Fruit fly (Drosophila melanogaster) whole organism, embryonic: ENCODE data around the gene CCAP.

Experiments
- Asciz ChIP-seq: fragments of 200-800 bp; sonication (Bioruptor generic); optimal IDR thresholded peaks from 2 replicates; lab custom pipeline; 2017; ENCODE audit warnings: missing biosample characterization, mild to moderate bottlenecking, missing genetic modification characterization, missing genetic modification reagents
- CG10654 ChIP-seq: fragments of 200-800 bp; sonication (Bioruptor generic); optimal IDR thresholded peaks from 2 replicates; lab custom pipeline; 2016; ENCODE audit warnings: missing biosample characterization, missing genetic modification characterization
- CG11247 ChIP-seq: fragments of 200-800 bp; sonication (Bioruptor generic); IDR thresholded peaks from 2 replicates; pipeline ENCODE4 v1.3.6; 2022; ENCODE audit warnings: missing biosample characterization, missing genetic modification characterization
- CG11456 ChIP-seq: fragments of 200-800 bp; sonication (Bioruptor generic); IDR thresholded peaks from 3 replicates; pipeline ENCODE4 v1.3.6; 2022; ENCODE audit warnings: missing biosample characterization, missing genetic modification characterization
- CG15479 ChIP-seq: fragments of 200-800 bp; sonication (Bioruptor generic); optimal IDR thresholded peaks from 3 replicates; lab custom pipeline; 2019; ENCODE audit warnings: missing biosample characterization, mild to moderate bottlenecking, missing genetic modification characterization, moderate library complexity
- CG16815 ChIP-seq: fragments of 200-800 bp; sonication (Bioruptor generic); optimal IDR thresholded peaks from 3 replicates; lab custom pipeline; 2017; ENCODE audit warnings: missing biosample characterization, mild to moderate bottlenecking, missing genetic modification characterization
- CG17186 ChIP-seq: fragments of 200-800 bp; sonication (Bioruptor generic); optimal IDR thresholded peaks from 3 replicates; lab custom pipeline; 2017; ENCODE audit warnings: missing biosample characterization, missing genetic modification reagents, missing genetic modification characterization
- CG1792 ChIP-seq: fragments of 200-800 bp; sonication (Bioruptor generic); optimal IDR thresholded peaks from 2 replicates; lab custom pipeline; 2016; ENCODE audit warnings: missing biosample characterization, missing genetic modification characterization
- CG18619 ChIP-seq: fragments of 200-800 bp; sonication (Bioruptor generic); optimal IDR thresholded peaks from 3 replicates; lab custom pipeline; 2017; ENCODE audit warnings: missing biosample characterization, mild to moderate bottlenecking, missing genetic modification characterization
- CG2875 ChIP-seq: fragments of 200-800 bp; sonication (Bioruptor generic); optimal IDR thresholded peaks from 2 replicates; lab custom pipeline; 2017; ENCODE audit warnings: missing biosample characterization, mild to moderate bottlenecking, missing genetic modification characterization, missing genetic modification reagents
- CG6689 ChIP-seq: fragments of 200-800 bp; sonication (Bioruptor generic); IDR thresholded peaks from 2 replicates; pipeline ENCODE4 v1.3.6; 2022; ENCODE audit warnings: missing biosample characterization, missing genetic modification characterization
- CG7357 ChIP-seq: fragments of 200-800 bp; sonication (Bioruptor generic); IDR thresholded peaks from 3 replicates; pipeline ENCODE4 v1.3.6; 2022; ENCODE audit warnings: missing biosample characterization, missing genetic modification characterization
- CG7928 ChIP-seq: fragments of 200-800 bp; sonication (Bioruptor generic); optimal IDR thresholded peaks from 2 replicates; lab custom pipeline; 2017; ENCODE audit warnings: missing biosample characterization, mild to moderate bottlenecking, missing genetic modification characterization
- CG9437 ChIP-seq: fragments of 200-800 bp; sonication (Bioruptor generic); optimal IDR thresholded peaks from 2 replicates; lab custom pipeline; 2018; ENCODE audit warnings: missing biosample characterization, mild to moderate bottlenecking, missing genetic modification characterization
- CG9727 ChIP-seq: fragments of 200-800 bp; sonication (Bioruptor generic); optimal IDR thresholded peaks from 3 replicates; lab custom pipeline; 2017; ENCODE audit warnings: missing biosample characterization, mild to moderate bottlenecking, missing genetic modification characterization
- Dip2 ChIP-seq: fragments of 200-800 bp; sonication (Bioruptor generic); IDR thresholded peaks from 2 replicates; pipeline ENCODE4 v1.3.6; 2022; ENCODE audit warnings: missing biosample characterization, missing genetic modification characterization
- Fer1 ChIP-seq: fragments of 200-800 bp; sonication (Bioruptor generic); optimal IDR thresholded peaks from 2 replicates; lab custom pipeline; 2017; ENCODE audit warnings: missing biosample characterization, mild to moderate bottlenecking, missing genetic modification characterization
- GATAe ChIP-seq: fragments of 200-800 bp; sonication (Bioruptor generic); conservative IDR thresholded peaks from 2 replicates; pipeline ENCODE4 v1.3.6; 2022; ENCODE audit warnings: missing biosample characterization, missing genetic modification characterization
- Gsc ChIP-seq: fragments of 200-800 bp; sonication (Bioruptor generic); IDR thresholded peaks from 2 replicates; pipeline ENCODE4 v1.3.6; 2022; ENCODE audit warnings: missing biosample characterization, missing genetic modification characterization
- H15 ChIP-seq: fragments of 200-800 bp; sonication (Bioruptor generic); IDR thresholded peaks from 3 replicates; pipeline ENCODE4 v1.3.6; 2022; ENCODE audit warnings: missing biosample characterization, missing genetic modification characterization
- H2.0 ChIP-seq: fragments of 200-800 bp; sonication (Bioruptor generic); IDR thresholded peaks from 2 replicates; pipeline ENCODE4 v1.3.6; 2022; ENCODE audit warnings: missing biosample characterization, missing genetic modification characterization
- HLH4C ChIP-seq: fragments of 200-800 bp; sonication (Bioruptor generic); IDR thresholded peaks from 3 replicates; pipeline ENCODE4 v1.3.6; 2022; ENCODE audit warnings: missing biosample characterization, missing genetic modification characterization; ENCODE audit not compliant: partially characterized antibody
- HmgZ ChIP-seq: fragments of 200-800 bp; sonication (Bioruptor generic); optimal IDR thresholded peaks from 2 replicates; lab custom pipeline; 2018; ENCODE audit warnings: missing biosample characterization, mild to moderate bottlenecking, missing genetic modification characterization
- Hmx ChIP-seq: fragments of 200-800 bp; sonication (Bioruptor generic); optimal IDR thresholded peaks from 2 replicates; lab custom pipeline; 2016; ENCODE audit warnings: missing biosample characterization, missing genetic modification characterization
- Myb ChIP-seq: fragments of 200-800 bp; sonication (Bioruptor generic); optimal IDR thresholded peaks from 2 replicates; lab custom pipeline; 2016; ENCODE audit warnings: missing biosample characterization, missing genetic modification characterization
- Oaz ChIP-seq: fragments of 200-800 bp; sonication (Bioruptor generic); IDR thresholded peaks from 2 replicates; pipeline ENCODE4 v1.3.6; 2022; ENCODE audit warnings: missing biosample characterization, missing genetic modification characterization
- Optix ChIP-seq: fragments of 200-800 bp; sonication (Bioruptor generic); IDR thresholded peaks from 3 replicates; pipeline ENCODE4 v1.3.6; 2022; ENCODE audit warnings: missing biosample characterization, missing genetic modification characterization
- PHDP ChIP-seq: fragments of 200-800 bp; sonication (Bioruptor generic); optimal IDR thresholded peaks from 3 replicates; lab custom pipeline; 2018; ENCODE audit warnings: missing biosample characterization, mild to moderate bottlenecking, missing genetic modification characterization, moderate library complexity
- Spps ChIP-seq: fragments of 200-800 bp; sonication (Bioruptor generic); optimal IDR thresholded peaks from 2 replicates; lab custom pipeline; 2018; ENCODE audit warnings: missing biosample characterization, mild to moderate bottlenecking, missing genetic modification characterization
- aop ChIP-seq: fragments of 200-800 bp; sonication (Bioruptor generic); IDR thresholded peaks from 2 replicates; pipeline ENCODE4 v1.3.6; 2022; ENCODE audit warnings: missing biosample characterization, missing genetic modification characterization
- bowl ChIP-seq: fragments of 200-800 bp; sonication (Bioruptor generic); IDR thresholded peaks from 2 replicates; pipeline ENCODE4 v1.3.6; 2022; ENCODE audit warnings: missing biosample characterization, missing genetic modification characterization
- dati ChIP-seq: fragments of 200-800 bp; sonication (Bioruptor generic); IDR thresholded peaks from 2 replicates; pipeline ENCODE4 v1.3.6; 2022; ENCODE audit warnings: missing biosample characterization, missing genetic modification characterization
- dimm ChIP-seq: fragments of 200-800 bp; sonication (Bioruptor generic); IDR thresholded peaks from 2 replicates; pipeline ENCODE4 v1.3.6; 2022; ENCODE audit warnings: missing biosample characterization, missing genetic modification characterization
- dmrt99B ChIP-seq: fragments of 200-800 bp; sonication (Bioruptor generic); optimal IDR thresholded peaks from 2 replicates; lab custom pipeline; 2018; ENCODE audit warnings: missing biosample characterization, mild to moderate bottlenecking, missing genetic modification characterization, moderate library complexity
- en ChIP-seq: fragments of 200-800 bp; sonication (Bioruptor generic); optimal IDR thresholded peaks from 2 replicates; lab custom pipeline; 2016; ENCODE audit warnings: missing biosample characterization, missing genetic modification characterization
- lola ChIP-seq, 3 experiments: fragments of >200 bp in 2 of 3; fragments of 200-800 bp in 1 of 3; sonication (Bioruptor generic) in 1 of 3; optimal IDR thresholded peaks; 2 replicates each; lab custom pipeline; 2017 to 2019; ENCODE audit warnings: missing biosample characterization in 3 of 3, missing genetic modification characterization in 3 of 3, mild to moderate bottlenecking in 1 of 3, moderate library complexity in 1 of 3
- maf-S ChIP-seq: fragments of 200-800 bp; sonication (Bioruptor generic); optimal IDR thresholded peaks from 2 replicates; lab custom pipeline; 2016; ENCODE audit warnings: missing biosample characterization, missing genetic modification characterization
- peb ChIP-seq: fragments of 200-800 bp; sonication (Bioruptor generic); IDR thresholded peaks from 2 replicates; pipeline ENCODE4 v1.3.6; 2022; ENCODE audit warnings: missing biosample characterization, missing genetic modification characterization
- phol ChIP-seq: fragments of 200-800 bp; sonication (Bioruptor generic); optimal IDR thresholded peaks from 3 replicates; lab custom pipeline; 2018; ENCODE audit warnings: missing biosample characterization, mild to moderate bottlenecking, missing genetic modification characterization, moderate library complexity
- pita ChIP-seq: fragments of 200-800 bp; sonication (Bioruptor generic); optimal IDR thresholded peaks from 2 replicates; lab custom pipeline; 2017; ENCODE audit warnings: missing biosample characterization, mild to moderate bottlenecking, missing genetic modification characterization
- pros ChIP-seq: fragments of 200-800 bp; sonication (Bioruptor generic); optimal IDR thresholded peaks from 3 replicates; lab custom pipeline; 2019; ENCODE audit warnings: missing biosample characterization, mild to moderate bottlenecking, missing genetic modification characterization, moderate library complexity
- run ChIP-seq: fragments of 200-800 bp; sonication (Bioruptor generic); optimal IDR thresholded peaks from 3 replicates; lab custom pipeline; 2018; ENCODE audit warnings: missing biosample characterization, mild to moderate bottlenecking, missing genetic modification characterization
- salm ChIP-seq: fragments of 200-800 bp; sonication (Bioruptor generic); optimal IDR thresholded peaks from 2 replicates; lab custom pipeline; 2018; ENCODE audit warnings: missing biosample characterization, mild to moderate bottlenecking, missing genetic modification characterization
- sisA ChIP-seq: fragments of 200-800 bp; sonication (Bioruptor generic); IDR thresholded peaks from 2 replicates; pipeline ENCODE4 v1.3.6; 2022; ENCODE audit warnings: missing biosample characterization, missing genetic modification characterization
- slp2 ChIP-seq: fragments of 200-800 bp; sonication (Bioruptor generic); optimal IDR thresholded peaks from 2 replicates; lab custom pipeline; 2016; ENCODE audit warnings: missing biosample characterization, missing genetic modification characterization
- stc ChIP-seq: fragments of 200-800 bp; sonication (Bioruptor generic); IDR thresholded peaks from 2 replicates; pipeline ENCODE4 v1.3.6; 2022; ENCODE audit warnings: missing biosample characterization, missing genetic modification characterization
- stwl ChIP-seq: fragments of 200-800 bp; sonication (Bioruptor generic); optimal IDR thresholded peaks from 3 replicates; lab custom pipeline; 2018; ENCODE audit warnings: missing biosample characterization, mild to moderate bottlenecking, missing genetic modification characterization, moderate library complexity
- tll ChIP-seq, 2 experiments: fragments of 200-800 bp in 1 of 2; fragments of >200 bp in 1 of 2; sonication (Bioruptor generic) in 1 of 2; optimal IDR thresholded peaks; 2 replicates each; lab custom pipeline; 2017 to 2019; ENCODE audit warnings: missing biosample characterization in 2 of 2, missing genetic modification characterization in 2 of 2, mild to moderate bottlenecking in 1 of 2, moderate library complexity in 1 of 2
- wdn ChIP-seq: fragments of 200-800 bp; sonication (Bioruptor generic); IDR thresholded peaks from 2 replicates; pipeline ENCODE4 v1.3.6; 2022; ENCODE audit warnings: missing biosample characterization, missing genetic modification characterization
- zen2 ChIP-seq: fragments of 200-800 bp; sonication (Bioruptor generic); IDR thresholded peaks from 3 replicates; pipeline ENCODE4 v1.3.6; 2022; ENCODE audit warnings: missing biosample characterization, missing genetic modification characterization; ENCODE audit not compliant: partially characterized antibody

Gene CCAP

dm6 chr3R:22686336-22686874, 15.5 kb downstream of the CCAP start, which contains the start of the genes Gclm and CG17625 (continued):
- TF ChIP-seq CG7928 (GFP tag; lab: Kevin White, UChicago) = peak; percentile 88
- TF ChIP-seq PHDP (tag; lab: Kevin White, UChicago) = peak; percentile 50
- TF ChIP-seq CG9437 = peak; percentile 23
- no peak for TF ChIP-seq aop (GFP tag; lab: Robert Waterston, UW)
- TF ChIP-seq maf-S = no peak
- no peak for TF ChIP-seq dati (GFP tag; lab: Robert Waterston, UW)
- no peak for TF ChIP-seq CG7357
- TF ChIP-seq Gsc = no peak
- TF ChIP-seq stc (GFP tag; lab: Robert Waterston, UW) = no peak
- TF ChIP-seq CG17186 (GFP tag; lab: Kevin White, UChicago) = peak; percentile 34
- TF ChIP-seq en (GFP tag; lab: Kevin White, UChicago) = no peak
- 0 out of 2 replicates have a peak, but pooled peaks have one; percentile 11 for TF ChIP-seq wdn
- no peak for TF ChIP-seq salm
- TF ChIP-seq tll (GFP tag; optimal IDR thresholded peaks at IDR 0.05; lab: Kevin White, UChicago) = no peak
- no peak for TF ChIP-seq dimm (GFP tag; lab: Robert Waterston, UW)
- TF ChIP-seq Myb (GFP tag; lab: Kevin White, UChicago) = peak; percentile 89
- TF ChIP-seq CG10654 = peak; percentile 22
- no peak for TF ChIP-seq CG15479 (GFP tag; lab: Kevin White, UChicago)
- TF ChIP-seq H15 (GFP tag; lab: Robert Waterston, UW) = no peak; the same call in 2 of the 3 replicates
- TF ChIP-seq slp2 = no peak
- TF ChIP-seq Spps (tag; lab: Kevin White, UChicago) = no peak
- TF ChIP-seq CG18619 (GFP tag; lab: Kevin White, UChicago) = peak; percentile 45
- peak; percentile 22; the same call in 1 of the 2 replicates for TF ChIP-seq sisA (GFP tag; lab: Robert Waterston, UW)
- TF ChIP-seq HLH4C (GFP tag; lab: Robert Waterston, UW) = peak; percentile 73
- TF ChIP-seq CG1792 (GFP tag; lab: Kevin White, UChicago) = no peak
- TF ChIP-seq CG11247 (GFP tag; lab: Robert Waterston, UW) = no peak
- peak; percentile 60; the same call in 1 of the 2 replicates for TF ChIP-seq CG6689
- TF ChIP-seq H2.0 (GFP tag; lab: Robert Waterston, UW) = peak; percentile 28; the same call in 1 of the 2 replicates
- peak; percentile 36; the same call in 1 of the 2 replicates for TF ChIP-seq peb
- TF ChIP-seq HmgZ = peak; percentile 66
- peak; percentile 36 for TF ChIP-seq dmrt99B (tag; lab: Kevin White, UChicago)
- peak; percentile 74 for TF ChIP-seq CG11456 (GFP tag; lab: Robert Waterston, UW)
- peak; percentile 93 for TF ChIP-seq stwl (tag; lab: Kevin White, UChicago)
- TF ChIP-seq Optix (GFP tag; lab: Robert Waterston, UW) = no peak
- TF ChIP-seq run (tag; lab: Kevin White, UChicago) = no peak
- TF ChIP-seq CG2875 (GFP tag; lab: Kevin White, UChicago) = no peak
- peak in 1 of 3 experiments; percentile 46 for TF ChIP-seq lola (GFP tag; optimal IDR thresholded peaks at IDR 0.05; lab: Kevin White, UChicago)
- TF ChIP-seq GATAe (GFP tag; lab: Robert Waterston, UW) = no peak; the same call in 1 of the 2 replicates
- TF ChIP-seq zen2 = peak; percentile 65
- peak; percentile 41 for TF ChIP-seq CG9727 (GFP tag; lab: Kevin White, UChicago)
- no peak for TF ChIP-seq pros (GFP tag; lab: Kevin White, UChicago)
- peak; percentile 35; the same call in 1 of the 2 replicates for TF ChIP-seq Oaz
- TF ChIP-seq phol (tag; lab: Kevin White, UChicago) = peak; percentile 60
- TF ChIP-seq bowl (GFP tag; lab: Robert Waterston, UW) = no peak
- peak; percentile 62 for TF ChIP-seq Fer1 (GFP tag; lab: Kevin White, UChicago)
- peak; percentile 7 for TF ChIP-seq CG16815
- no peak for TF ChIP-seq Dip2 (GFP tag; lab: Robert Waterston, UW)
- TF ChIP-seq Asciz (GFP tag; lab: Kevin White, UChicago) = no peak
- TF ChIP-seq Hmx = no peak
- no peak for TF ChIP-seq pita
